Worm (Caenorhabditis elegans) whole organism, L3 larva: ENCODE data around the gene str-101.

Experiments used
- ceh-9 ChIP-seq: sonication (generic microtip); optimal IDR thresholded peaks from 2 replicates; lab custom pipeline; 2018; ENCODE audit warnings: missing biosample characterization, missing genetic modification characterization
- elt-1 ChIP-seq: fragments of 150-350 bp; optimal IDR thresholded peaks from 2 replicates; lab custom pipeline; 2014; ENCODE audit warnings: missing biosample characterization, missing genetic modification characterization
- elt-3 ChIP-seq, 3 experiments: fragments of 150-350 bp in 1 of 3; sonication (generic microtip) in 2 of 3; optimal IDR thresholded peaks; 2 replicates in 2 of 3; 4 replicates in 1 of 3; lab custom pipeline; 2014 to 2017; ENCODE audit warnings: missing biosample characterization in 3 of 3, missing genetic modification characterization in 3 of 3
- fkh-10 ChIP-seq: sonication (generic microtip); optimal IDR thresholded peaks from 2 replicates; lab custom pipeline; 2017; ENCODE audit warnings: missing biosample characterization, missing genetic modification reagents, missing genetic modification characterization
- fkh-2 ChIP-seq: fragments of 150-350 bp; optimal IDR thresholded peaks from 2 replicates; lab custom pipeline; 2014; ENCODE audit warnings: missing biosample characterization, missing genetic modification reagents, missing genetic modification characterization
- jun-1 ChIP-seq: fragments of 150-350 bp; optimal IDR thresholded peaks from 2 replicates; lab custom pipeline; 2014; ENCODE audit warnings: missing biosample characterization, missing genetic modification reagents, missing genetic modification characterization
- nhr-12 ChIP-seq: fragments of 150-350 bp; optimal IDR thresholded peaks from 2 replicates; lab custom pipeline; 2014; ENCODE audit warnings: missing biosample characterization, missing genetic modification characterization
- nhr-237 ChIP-seq: fragments of 150-350 bp; optimal IDR thresholded peaks from 2 replicates; lab custom pipeline; 2014; ENCODE audit warnings: missing biosample characterization, missing genetic modification characterization
- nhr-28 ChIP-seq: fragments of 150-350 bp; optimal IDR thresholded peaks from 2 replicates; lab custom pipeline; 2014; ENCODE audit warnings: missing biosample characterization, missing genetic modification characterization
- snpc-4 ChIP-seq: fragments of 150-350 bp; optimal IDR thresholded peaks from 2 replicates; lab custom pipeline; 2014; ENCODE audit warnings: missing biosample characterization, missing genetic modification characterization
- unc-62 ChIP-seq: fragments of 150-350 bp; sonication (generic microtip); optimal IDR thresholded peaks from 4 replicates; lab custom pipeline; 2014; ENCODE audit warnings: missing biosample characterization, missing genetic modification reagents, missing genetic modification characterization
- ztf-11 ChIP-seq: fragments of 150-350 bp; optimal IDR thresholded peaks from 2 replicates; lab custom pipeline; 2014; ENCODE audit warnings: missing biosample characterization, missing genetic modification characterization

DNA sequence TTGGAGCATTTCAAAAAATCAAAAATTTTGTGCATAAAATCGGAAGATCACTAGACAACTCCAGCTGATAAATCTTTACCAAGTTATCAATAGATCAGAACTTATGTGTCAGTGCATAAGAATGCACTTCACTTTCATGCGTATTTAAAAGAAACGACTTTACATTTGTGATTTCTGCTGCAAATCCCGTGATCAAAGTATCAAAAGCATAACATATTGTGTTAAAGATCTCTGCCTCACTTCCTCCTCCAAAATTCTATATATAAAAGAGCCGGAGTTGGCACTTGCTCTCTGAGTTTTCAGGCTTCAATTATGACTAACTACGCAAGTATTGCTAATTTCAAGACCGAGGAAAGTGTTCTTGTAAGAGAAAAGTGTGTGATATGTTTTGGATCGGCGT, 18.1 kb downstream of the str-101 start, which contains the start of gene nhr-198:
- TF ChIP-seq jun-1 (tag; lab: Kevin White, UChicago): no peak
- TF ChIP-seq snpc-4 (tag; lab: Kevin White, UChicago): no peak
- no peak for TF ChIP-seq ceh-9
- no peak for TF ChIP-seq elt-3 (tag; optimal IDR thresholded peaks at IDR 0.05; lab: Kevin White, UChicago)
- TF ChIP-seq fkh-10 (GFP tag; lab: Kevin White, UChicago): no peak
- no peak for TF ChIP-seq nhr-28
- no peak for TF ChIP-seq nhr-12 (tag; lab: Kevin White, UChicago)
- TF ChIP-seq unc-62 (GFP tag; lab: Kevin White, UChicago): no peak
- TF ChIP-seq nhr-237: no peak
- no peak for TF ChIP-seq fkh-2 (tag; lab: Kevin White, UChicago)
- no peak for TF ChIP-seq elt-1 (tag; lab: Kevin White, UChicago)
- TF ChIP-seq ztf-11: no peak
